Worm (Caenorhabditis elegans) whole organism, L4 larva: Measurements from ENCODE around the gene dmsr-8.

ENCODE experiments used
- F26F4.8 ChIP-seq: fragments of 200-800 bp; sonication (Bioruptor generic); conservative IDR thresholded peaks from 2 replicates; pipeline ENCODE4 v1.3.6; 2022; ENCODE audit warnings: missing genetic modification characterization, missing compliant biosample characterization
- F49E8.2 ChIP-seq: sonication (generic microtip); optimal IDR thresholded peaks from 2 replicates; lab custom pipeline; 2016; ENCODE audit warnings: missing compliant biosample characterization, mild to moderate bottlenecking, missing genetic modification characterization, borderline replicate concordance
- aha-1 ChIP-seq: fragments of 150-350 bp; peaks from one replicate; lab custom pipeline; 2014; ENCODE audit warnings: missing biosample characterization, missing genetic modification characterization
- ceh-20 ChIP-seq: fragments of 200-800 bp; sonication (Bioruptor generic); IDR thresholded peaks from 2 replicates; pipeline ENCODE4 v1.3.6; 2022; ENCODE audit warnings: missing genetic modification reagents, missing genetic modification characterization, missing compliant biosample characterization
- ceh-32 ChIP-seq: sonication (generic microtip); optimal IDR thresholded peaks from 2 replicates; lab custom pipeline; 2016; ENCODE audit warnings: mild to moderate bottlenecking, missing genetic modification characterization, missing compliant biosample characterization; ENCODE audit not compliant: poor library complexity
- ceh-44 ChIP-seq: fragments of 200-800 bp; sonication (Bioruptor generic); IDR thresholded peaks from 2 replicates; pipeline ENCODE4 v1.3.6; 2022; ENCODE audit warnings: missing genetic modification reagents, missing genetic modification characterization, missing compliant biosample characterization
- ceh-62 ChIP-seq: sonication (generic microtip); optimal IDR thresholded peaks from 2 replicates; lab custom pipeline; 2017; ENCODE audit warnings: missing biosample characterization, missing genetic modification characterization
- ces-1 ChIP-seq: fragments of 150-350 bp; sonication (generic microtip); optimal IDR thresholded peaks from 4 replicates; lab custom pipeline; 2014; ENCODE audit warnings: missing biosample characterization, missing genetic modification reagents, missing genetic modification characterization
- daf-16 ChIP-seq, 3 experiments: sonication (generic microtip); optimal IDR thresholded peaks; 2 replicates each; lab custom pipeline; 2016 to 2017; ENCODE audit warnings: missing genetic modification characterization in 3 of 3, missing genetic modification reagents in 3 of 3, mild to moderate bottlenecking in 2 of 3, missing compliant biosample characterization in 2 of 3, missing biosample characterization in 1 of 3, moderate library complexity in 1 of 3
- daf-19 ChIP-seq: fragments of 200-800 bp; sonication (Bioruptor generic); conservative IDR thresholded peaks from 2 replicates; pipeline ENCODE4 v1.3.6; 2022; ENCODE audit warnings: missing genetic modification characterization, missing compliant biosample characterization
- daf-8 ChIP-seq: fragments of 200-800 bp; sonication (Bioruptor generic); IDR thresholded peaks from 2 replicates; pipeline ENCODE4 v1.3.6; 2022; ENCODE audit warnings: missing genetic modification characterization, missing compliant biosample characterization
- dmd-6 ChIP-seq: fragments of 200-800 bp; sonication (Bioruptor generic); IDR thresholded peaks from 2 replicates; pipeline ENCODE4 v1.3.6; 2022; ENCODE audit warnings: missing genetic modification reagents, missing genetic modification characterization, missing compliant biosample characterization
- dmd-8 ChIP-seq: fragments of 200-800 bp; sonication (Bioruptor generic); IDR thresholded peaks from 2 replicates; pipeline ENCODE4 v1.3.6; 2022; ENCODE audit warnings: missing genetic modification characterization, missing compliant biosample characterization
- dpl-1 ChIP-seq: fragments of 150-350 bp; optimal IDR thresholded peaks from 2 replicates; lab custom pipeline; 2014; ENCODE audit warnings: missing biosample characterization, missing genetic modification reagents, missing genetic modification characterization
- duxl-1 ChIP-seq: sonication (generic microtip); optimal IDR thresholded peaks from 2 replicates; lab custom pipeline; 2016; ENCODE audit warnings: mild to moderate bottlenecking, missing genetic modification characterization, moderate library complexity, missing compliant biosample characterization; ENCODE audit not compliant: poor library complexity
- dve-1 ChIP-seq: sonication (generic microtip); optimal IDR thresholded peaks from 2 replicates; lab custom pipeline; 2017; ENCODE audit warnings: antibody characterized with exemption, mild to moderate bottlenecking, missing genetic modification characterization, missing compliant biosample characterization; ENCODE audit not compliant: insufficient read depth
- egl-27 ChIP-seq: sonication (generic microtip); optimal IDR thresholded peaks from 3 replicates; lab custom pipeline; 2017; ENCODE audit warnings: missing biosample characterization, missing genetic modification reagents, missing genetic modification characterization
- egl-43 ChIP-seq: fragments of 200-800 bp; sonication (Bioruptor generic); IDR thresholded peaks from 2 replicates; pipeline ENCODE4 v1.3.6; 2022; ENCODE audit warnings: missing genetic modification reagents, missing genetic modification characterization, missing compliant biosample characterization
- hlh-11 ChIP-seq: fragments of 200-800 bp; sonication (Bioruptor generic); optimal IDR thresholded peaks from 2 replicates; lab custom pipeline; 2018; ENCODE audit warnings: mild to moderate bottlenecking, missing genetic modification characterization, missing compliant biosample characterization
- hmg-1.1 ChIP-seq: fragments of 200-800 bp; sonication (Bioruptor generic); IDR thresholded peaks from 2 replicates; pipeline ENCODE4 v1.3.6; 2022; ENCODE audit warnings: missing genetic modification reagents, missing genetic modification characterization, missing compliant biosample characterization
- jun-1 ChIP-seq: fragments of 150-350 bp; optimal IDR thresholded peaks from 2 replicates; lab custom pipeline; 2014; ENCODE audit warnings: missing biosample characterization, missing genetic modification reagents, missing genetic modification characterization
- lin-15B ChIP-seq: fragments of 150-350 bp; sonication (generic microtip); optimal IDR thresholded peaks from 3 replicates; lab custom pipeline; 2014; ENCODE audit warnings: missing biosample characterization, missing genetic modification characterization
- lin-29 ChIP-seq: fragments of 200-800 bp; sonication (Bioruptor generic); IDR thresholded peaks from 2 replicates; pipeline ENCODE4 v1.3.6; 2022; ENCODE audit warnings: missing genetic modification reagents, missing genetic modification characterization, missing compliant biosample characterization
- mxl-3 ChIP-seq: fragments of 200-800 bp; sonication (Bioruptor generic); optimal IDR thresholded peaks from 2 replicates; lab custom pipeline; 2018; ENCODE audit warnings: mild to moderate bottlenecking, missing genetic modification characterization, missing compliant biosample characterization
- nhr-10 ChIP-seq: fragments of 150-350 bp; optimal IDR thresholded peaks from 2 replicates; lab custom pipeline; 2014; ENCODE audit warnings: missing biosample characterization, missing genetic modification characterization
- nhr-102 ChIP-seq: sonication (generic microtip); optimal IDR thresholded peaks from 2 replicates; lab custom pipeline; 2016; ENCODE audit warnings: mild to moderate bottlenecking, missing genetic modification characterization, moderate library complexity, missing compliant biosample characterization
- nhr-11 ChIP-seq: fragments of 150-350 bp; optimal IDR thresholded peaks from 2 replicates; lab custom pipeline; 2014; ENCODE audit warnings: missing biosample characterization, missing genetic modification characterization
- nhr-28 ChIP-seq: fragments of 150-350 bp; optimal IDR thresholded peaks from 2 replicates; lab custom pipeline; 2014; ENCODE audit warnings: missing biosample characterization, missing genetic modification characterization
- nhr-41 ChIP-seq: fragments of 200-800 bp; sonication (Bioruptor generic); IDR thresholded peaks from 2 replicates; pipeline ENCODE4 v1.3.6; 2022; ENCODE audit warnings: missing genetic modification reagents, missing genetic modification characterization, missing compliant biosample characterization
- nhr-42 ChIP-seq: fragments of 200-800 bp; sonication (Bioruptor generic); IDR thresholded peaks from 2 replicates; pipeline ENCODE4 v1.3.6; 2022; ENCODE audit warnings: missing genetic modification characterization, missing compliant biosample characterization
- nhr-48 ChIP-seq: sonication (generic microtip); optimal IDR thresholded peaks from 2 replicates; lab custom pipeline; 2016; ENCODE audit warnings: mild to moderate bottlenecking, missing genetic modification characterization, missing compliant biosample characterization
- php-3 ChIP-seq: fragments of 200-800 bp; sonication (Bioruptor generic); IDR thresholded peaks from 2 replicates; pipeline ENCODE4 v1.3.6; 2022; ENCODE audit warnings: missing genetic modification reagents, missing genetic modification characterization, missing compliant biosample characterization
- pqm-1 ChIP-seq: sonication (generic microtip); optimal IDR thresholded peaks from 2 replicates; lab custom pipeline; 2017; ENCODE audit warnings: missing biosample characterization, missing genetic modification characterization
- set-16 ChIP-seq: fragments of 200-800 bp; sonication (Bioruptor generic); IDR thresholded peaks from 2 replicates; pipeline ENCODE4 v1.3.6; 2022; ENCODE audit warnings: missing genetic modification reagents, missing genetic modification characterization, missing compliant biosample characterization
- snpc-4 ChIP-seq: fragments of 150-350 bp; optimal IDR thresholded peaks from 2 replicates; lab custom pipeline; 2014; ENCODE audit warnings: missing biosample characterization, missing genetic modification characterization
- spr-3 ChIP-seq: fragments of 200-800 bp; sonication (Bioruptor generic); optimal IDR thresholded peaks from 2 replicates; lab custom pipeline; 2018; ENCODE audit warnings: mild to moderate bottlenecking, missing genetic modification characterization, missing compliant biosample characterization
- tag-97 ChIP-seq: fragments of 200-800 bp; sonication (Bioruptor generic); IDR thresholded peaks from 2 replicates; pipeline ENCODE4 v1.3.6; 2022; ENCODE audit warnings: missing genetic modification characterization, missing compliant biosample characterization
- unc-130 ChIP-seq: sonication (generic microtip); optimal IDR thresholded peaks from 2 replicates; lab custom pipeline; 2016; ENCODE audit warnings: missing genetic modification reagents, missing genetic modification characterization, missing compliant biosample characterization
- unc-62 ChIP-seq, 3 experiments: fragments of 150-350 bp in 1 of 3; sonication (generic microtip); optimal IDR thresholded peaks in 2 of 3; peaks in 1 of 3; 1 replicate in 1 of 3; 2 replicates in 2 of 3; lab custom pipeline; 2014 to 2017; ENCODE audit warnings: missing biosample characterization in 3 of 3, missing genetic modification characterization in 3 of 3, missing genetic modification reagents in 3 of 3, missing genotype in 1 of 3
- zag-1 ChIP-seq: fragments of 150-350 bp; optimal IDR thresholded peaks from 2 replicates; lab custom pipeline; 2014; ENCODE audit warnings: missing biosample characterization, missing genetic modification characterization
- zfp-3 ChIP-seq: fragments of 200-800 bp; sonication (Bioruptor generic); conservative IDR thresholded peaks from 2 replicates; pipeline ENCODE4 v1.3.6; 2022; ENCODE audit warnings: missing genetic modification reagents, missing genetic modification characterization, missing compliant biosample characterization
- ztf-11 ChIP-seq: fragments of 150-350 bp; optimal IDR thresholded peaks from 2 replicates; lab custom pipeline; 2014; ENCODE audit warnings: missing biosample characterization, missing genetic modification characterization
- ztf-7 ChIP-seq: fragments of 150-350 bp; optimal IDR thresholded peaks from 2 replicates; lab custom pipeline; 2014; ENCODE audit warnings: missing biosample characterization, missing genetic modification characterization

The dmsr-8 gene

DNA sequence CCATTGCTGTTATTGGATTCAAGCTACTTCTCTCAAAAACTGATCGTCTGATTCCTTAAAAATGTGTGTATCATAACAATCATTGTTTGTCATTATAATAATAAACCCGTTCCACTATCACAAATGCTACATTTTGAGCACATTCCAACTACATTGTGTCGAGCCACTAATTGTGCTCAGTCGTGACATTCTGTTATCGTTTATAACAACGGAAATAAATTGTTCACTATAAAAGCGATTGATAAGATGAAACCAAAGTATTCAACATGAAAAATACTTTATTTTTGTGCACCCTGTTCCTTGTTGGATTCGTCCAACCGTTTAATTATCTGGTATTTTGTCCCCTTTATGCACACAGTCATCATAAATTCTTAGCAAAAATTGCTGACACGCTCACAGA lies 21.0 kb downstream of the dmsr-8 start, which contains the start of gene ugt-33 (continued):
- TF ChIP-seq unc-62 (GFP tag; optimal IDR thresholded peaks at IDR 0.05 in 1 of 2; lab: Kevin White, UChicago) (no peak), unc-62 (tag; optimal IDR thresholded peaks at IDR 0.05; lab: Kevin White, UChicago) (no peak), daf-19 (no peak)

DNA sequence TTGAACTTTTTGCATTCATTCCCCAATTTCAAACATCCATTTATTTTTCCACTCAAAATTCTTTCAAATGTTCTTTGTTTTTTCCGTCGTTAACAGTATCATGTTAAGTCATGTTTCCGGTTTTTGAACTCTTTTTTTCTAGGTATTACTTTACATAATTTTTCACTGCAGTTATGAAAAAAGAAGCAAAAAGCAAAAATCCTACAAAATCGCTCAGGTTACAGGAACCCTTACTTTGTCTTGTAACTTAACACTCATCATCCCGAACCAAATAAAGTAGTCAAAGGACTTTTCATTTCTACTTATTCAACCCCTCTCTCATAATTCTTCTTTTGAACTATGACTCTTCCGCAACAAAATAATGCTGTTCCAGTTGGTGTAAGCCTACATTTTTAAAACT lies 22.7 kb downstream of the dmsr-8 start, which contains the start of gene aqp-5:
TSS of gene aqp-5 (plus strand) at position 301 of the 400 bp plus-strand sequence.
- no peak for TF ChIP-seq dmd-8 (GFP tag; lab: Robert Waterston, UW)
- TF ChIP-seq unc-130 (GFP tag; lab: Kevin White, UChicago): no peak
- TF ChIP-seq dpl-1: no peak
- no peak for TF ChIP-seq duxl-1
- no peak for TF ChIP-seq snpc-4 (tag; lab: Kevin White, UChicago)
- no peak for TF ChIP-seq zag-1 (tag; lab: Kevin White, UChicago)
- TF ChIP-seq nhr-48 (tag; lab: Kevin White, UChicago): no peak
- TF ChIP-seq daf-19: no peak
- no peak for TF ChIP-seq spr-3 (GFP tag; lab: Kevin White, UChicago)
- TF ChIP-seq nhr-102: no peak
- no peak for TF ChIP-seq ceh-32 (tag; lab: Kevin White, UChicago)
- no peak for TF ChIP-seq aha-1 (tag; lab: Kevin White, UChicago)
- no peak for TF ChIP-seq ceh-44
- no peak for TF ChIP-seq ces-1
- TF ChIP-seq ztf-11 (tag; lab: Kevin White, UChicago): no peak

DNA sequence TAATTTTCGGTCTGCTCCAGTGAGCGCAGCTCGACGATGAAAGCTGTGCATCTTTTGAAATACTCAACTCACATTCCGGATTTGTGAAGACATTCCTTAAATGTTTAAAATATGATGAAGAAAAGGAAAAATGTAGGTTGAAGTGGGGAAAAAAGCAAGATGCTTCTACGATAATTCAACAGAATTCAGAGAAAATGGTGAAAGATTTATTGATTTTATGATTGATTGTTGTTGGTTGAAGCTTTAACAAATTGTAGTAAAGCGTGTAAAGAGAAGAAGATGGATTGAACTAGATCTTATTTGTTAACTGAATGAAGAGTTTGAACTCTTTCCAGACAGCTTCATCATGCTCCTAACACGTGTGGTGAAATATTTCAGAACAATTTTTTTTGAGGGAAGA lies 24.2 kb downstream of the dmsr-8 start, which contains the start of gene ncx-5:
TSS of gene ncx-5 (minus strand) at position 101 of the 400 bp plus-strand sequence.
- TF ChIP-seq ceh-62 (tag; lab: Kevin White, UChicago) (no peak), daf-19 (no peak), F49E8.2 (tag; lab: Kevin White, UChicago) (no peak), F26F4.8 (GFP tag; lab: Robert Waterston, UW) (no peak), ceh-20 (GFP tag; lab: Robert Waterston, UW) (no peak), lin-15B (tag; lab: Kevin White, UChicago) (no peak), nhr-10 (tag; lab: Kevin White, UChicago) (no peak), nhr-41 (GFP tag; lab: Robert Waterston, UW) (no peak)

DNA sequence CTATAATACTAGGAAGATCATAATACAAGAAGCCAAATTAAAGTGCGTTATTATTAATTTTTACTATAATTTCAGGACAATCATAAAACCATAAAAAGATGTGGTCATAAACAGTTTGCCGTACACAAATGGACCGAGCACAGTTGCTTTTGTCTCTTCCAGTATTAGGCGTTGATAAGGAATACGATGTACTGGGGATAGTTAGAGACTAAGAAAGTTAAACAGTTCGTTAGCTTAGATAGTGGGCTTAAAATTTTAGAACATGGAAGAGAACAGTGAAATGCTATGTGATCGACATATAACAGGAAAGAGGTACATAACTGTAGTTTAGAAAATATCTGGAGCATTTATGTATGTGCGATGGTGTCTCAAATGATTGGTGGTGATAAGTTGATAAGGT lies 28.8 kb downstream of the dmsr-8 start:
- no peak for TF ChIP-seq egl-27 (tag; lab: Kevin White, UChicago)
- peak; percentile 53 for TF ChIP-seq pqm-1 (tag; lab: Kevin White, UChicago)
- TF ChIP-seq ces-1: no peak
- TF ChIP-seq nhr-11 (tag; lab: Kevin White, UChicago): no peak
- no peak for TF ChIP-seq egl-43 (GFP tag; lab: Robert Waterston, UW)
- peak; percentile 42 for TF ChIP-seq dve-1
- no peak for TF ChIP-seq tag-97 (GFP tag; lab: Robert Waterston, UW)
- no peak for TF ChIP-seq set-16
- peak; percentile 70 for TF ChIP-seq hlh-11 (tag; lab: Kevin White, UChicago)
- no peak for TF ChIP-seq hmg-1.1 (GFP tag; lab: Robert Waterston, UW)
- no peak for TF ChIP-seq zfp-3 (GFP tag; lab: Robert Waterston, UW)
- no peak for TF ChIP-seq jun-1 (tag; lab: Kevin White, UChicago)
- TF ChIP-seq ztf-7 (tag; lab: Kevin White, UChicago): no peak
- TF ChIP-seq lin-15B (tag; lab: Kevin White, UChicago): no peak
- peak; percentile 17 for TF ChIP-seq nhr-102
- peak; percentile 55 for TF ChIP-seq nhr-48 (tag; lab: Kevin White, UChicago)
- TF ChIP-seq zag-1 (tag; lab: Kevin White, UChicago): no peak
- no peak for TF ChIP-seq lin-29 (GFP tag; lab: Robert Waterston, UW)
- TF ChIP-seq nhr-42 (GFP tag; lab: Robert Waterston, UW): no peak
- no peak for TF ChIP-seq mxl-3 (GFP tag; lab: Kevin White, UChicago)
- TF ChIP-seq daf-8 (GFP tag; lab: Robert Waterston, UW): no peak
- peak; percentile 31; the same call in 1 of the 2 replicates for TF ChIP-seq dmd-6 (GFP tag; lab: Robert Waterston, UW)
- peak; percentile 94 for TF ChIP-seq aha-1 (tag; lab: Kevin White, UChicago)
- TF ChIP-seq nhr-28 (tag; lab: Kevin White, UChicago): peak; percentile 71
- TF ChIP-seq daf-16 (GFP tag; optimal IDR thresholded peaks at IDR 0.05; lab: Kevin White, UChicago): no peak
- peak; percentile 74 for TF ChIP-seq daf-16 (tag; optimal IDR thresholded peaks at IDR 0.05; lab: Kevin White, UChicago)
- peak; percentile 75 for TF ChIP-seq php-3
- no peak for TF ChIP-seq unc-62 (GFP tag; optimal IDR thresholded peaks at IDR 0.05 in 1 of 2; lab: Kevin White, UChicago)
- no peak for TF ChIP-seq unc-62 (tag; optimal IDR thresholded peaks at IDR 0.05; lab: Kevin White, UChicago)
